Fruit fly (Drosophila melanogaster) whole organism, prepupa: Measurements from ENCODE around the gene stg.

Experiments
- CG3032 ChIP-seq: fragments of 200-800 bp; optimal IDR thresholded peaks from 2 replicates; lab custom pipeline; 2019; ENCODE audit warnings: missing biosample characterization, mild to moderate bottlenecking, missing genetic modification characterization, moderate library complexity
- CG6808 ChIP-seq: fragments of 200-800 bp; sonication (Bioruptor generic); optimal IDR thresholded peaks from 3 replicates; lab custom pipeline; 2017; ENCODE audit warnings: missing biosample characterization, missing genetic modification characterization, mild to moderate bottlenecking, moderate library complexity, missing genetic modification reagents
- Met ChIP-seq: fragments of 200-800 bp; sonication (Bioruptor generic); optimal IDR thresholded peaks from 3 replicates; lab custom pipeline; 2016; ENCODE audit warnings: missing biosample characterization, missing genetic modification characterization
- fd59A ChIP-seq: fragments of 200-800 bp; sonication (Bioruptor generic); optimal IDR thresholded peaks from 2 replicates; lab custom pipeline; 2017; ENCODE audit warnings: missing biosample characterization, mild to moderate bottlenecking, missing genetic modification characterization, missing genetic modification reagents

DNA sequence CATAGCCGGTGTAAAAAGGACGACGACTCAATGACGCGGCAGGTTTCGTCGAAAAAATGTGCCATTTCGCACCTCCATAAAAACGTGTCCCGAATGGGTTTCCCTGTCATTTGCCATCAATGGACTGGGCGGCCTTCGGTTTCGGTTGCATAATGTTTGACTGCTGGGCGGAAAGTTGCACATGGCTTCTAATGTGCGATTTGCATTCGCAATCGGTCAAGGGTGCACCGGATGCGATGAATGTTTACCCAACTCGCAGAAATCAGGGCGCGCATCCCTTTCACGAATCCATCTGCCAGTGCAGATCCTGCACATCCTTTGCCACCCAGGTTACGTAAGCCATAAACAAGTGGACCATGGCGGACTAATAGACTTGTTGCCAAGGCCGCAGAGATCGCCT is 42.2 kb upstream of the stg start:
- TF ChIP-seq fd59A (GFP tag; lab: Kevin White, UChicago) = no peak
- TF ChIP-seq CG6808 (GFP tag; lab: Kevin White, UChicago) = no peak
- TF ChIP-seq CG3032 = no peak
- no peak for TF ChIP-seq Met
